Worm (Caenorhabditis elegans) whole organism, mixed stage, embryonic: ENCODE data around the gene ccep-97.

Experiments
- lsy-2 ChIP-seq: fragments of 150-350 bp; optimal IDR thresholded peaks from 2 replicates; lab custom pipeline; 2014; ENCODE audit warnings: missing biosample characterization, missing genetic modification characterization
- nhr-12 ChIP-seq: fragments of 150-350 bp; optimal IDR thresholded peaks from 2 replicates; lab custom pipeline; 2014; ENCODE audit warnings: missing biosample characterization, missing genetic modification characterization
- nhr-237 ChIP-seq: fragments of 150-350 bp; optimal IDR thresholded peaks from 2 replicates; lab custom pipeline; 2014; ENCODE audit warnings: missing biosample characterization, missing genetic modification characterization
- nhr-76 ChIP-seq: sonication (generic microtip); optimal IDR thresholded peaks from 2 replicates; lab custom pipeline; 2017; ENCODE audit warnings: missing biosample characterization, missing genetic modification characterization
- snpc-4 ChIP-seq: fragments of 150-350 bp; optimal IDR thresholded peaks from 2 replicates; lab custom pipeline; 2014; ENCODE audit warnings: missing biosample characterization, missing genetic modification characterization

ce11 chrV:4841179-4841578 is 22.7 kb upstream of the ccep-97 start, which contains the start of gene cwp-1:
- TF ChIP-seq nhr-237 (tag; lab: Kevin White, UChicago) = no peak
- TF ChIP-seq nhr-12 (tag; lab: Kevin White, UChicago) = no peak
- no peak for TF ChIP-seq nhr-76
- TF ChIP-seq lsy-2 = no peak
- no peak for TF ChIP-seq snpc-4 (tag; lab: Kevin White, UChicago)
